Fruit fly (Drosophila melanogaster) whole organism, prepupa: ENCODE measurements around the gene CG5556.

ENCODE experiments used
- Blimp-1 ChIP-seq: fragments of 200-800 bp; sonication (Bioruptor generic); optimal IDR thresholded peaks from 3 replicates; lab custom pipeline; 2017; ENCODE audit warnings: missing biosample characterization, missing genetic modification characterization, mild to moderate bottlenecking, moderate library complexity, missing genetic modification reagents
- CG11902 ChIP-seq: fragments of 200-800 bp; sonication (Bioruptor generic); optimal IDR thresholded peaks from 3 replicates; lab custom pipeline; 2016; ENCODE audit warnings: missing biosample characterization, missing genetic modification characterization
- CG1621 ChIP-seq: fragments of 200-800 bp; sonication (Bioruptor generic); optimal IDR thresholded peaks from 3 replicates; lab custom pipeline; 2018; ENCODE audit warnings: missing biosample characterization, mild to moderate bottlenecking, missing genetic modification characterization
- CG16779 ChIP-seq: fragments of 200-800 bp; sonication (Bioruptor generic); optimal IDR thresholded peaks from 3 replicates; lab custom pipeline; 2017; ENCODE audit warnings: missing biosample characterization, mild to moderate bottlenecking, missing genetic modification characterization
- CG31627 ChIP-seq: fragments of 200-800 bp; sonication (Bioruptor generic); optimal IDR thresholded peaks from 3 replicates; lab custom pipeline; 2016; ENCODE audit warnings: missing biosample characterization, missing genetic modification characterization
- CG32006 ChIP-seq: fragments of 200-800 bp; sonication (Bioruptor generic); optimal IDR thresholded peaks from 3 replicates; lab custom pipeline; 2017; ENCODE audit warnings: missing biosample characterization, mild to moderate bottlenecking, missing genetic modification characterization
- CG3919 ChIP-seq: fragments of 200-800 bp; sonication (Bioruptor generic); optimal IDR thresholded peaks from 3 replicates; lab custom pipeline; 2016; ENCODE audit warnings: missing biosample characterization, missing genetic modification characterization
- CG4318 ChIP-seq: fragments of 200-800 bp; sonication (Bioruptor generic); optimal IDR thresholded peaks from 3 replicates; lab custom pipeline; 2017; ENCODE audit warnings: missing biosample characterization, mild to moderate bottlenecking, missing genetic modification characterization
- CG6163 ChIP-seq: fragments of 200-800 bp; sonication (Bioruptor generic); IDR thresholded peaks from 3 replicates; pipeline ENCODE4 v1.3.6; 2022; ENCODE audit warnings: missing biosample characterization, missing genetic modification characterization
- CG6276 ChIP-seq: fragments of 200-800 bp; sonication (Bioruptor generic); optimal IDR thresholded peaks from 2 replicates; lab custom pipeline; 2017; ENCODE audit warnings: missing biosample characterization, mild to moderate bottlenecking, missing genetic modification characterization
- CG6808 ChIP-seq: fragments of 200-800 bp; sonication (Bioruptor generic); optimal IDR thresholded peaks from 3 replicates; lab custom pipeline; 2017; ENCODE audit warnings: missing biosample characterization, missing genetic modification characterization, mild to moderate bottlenecking, moderate library complexity, missing genetic modification reagents
- Eip75B ChIP-seq: fragments of 200-800 bp; sonication (Bioruptor generic); optimal IDR thresholded peaks from 3 replicates; lab custom pipeline; 2016; ENCODE audit warnings: missing biosample characterization, missing genetic modification characterization
- Eip78C ChIP-seq: fragments of 200-800 bp; sonication (Bioruptor generic); peaks from one replicate; lab custom pipeline; 2016; ENCODE audit warnings: missing biosample characterization, missing genetic modification characterization
- Eip93F ChIP-seq: fragments of 200-800 bp; sonication (Bioruptor generic); optimal IDR thresholded peaks from 2 replicates; lab custom pipeline; 2016; ENCODE audit warnings: missing biosample characterization, mild to moderate bottlenecking, missing genetic modification characterization
- Ets21C ChIP-seq: fragments of 200-800 bp; sonication (Bioruptor generic); optimal IDR thresholded peaks from 3 replicates; lab custom pipeline; 2016; ENCODE audit warnings: missing biosample characterization, missing genetic modification characterization
- Hr38 ChIP-seq: sonication (Bioruptor generic); optimal IDR thresholded peaks from 2 replicates; lab custom pipeline; 2016; ENCODE audit warnings: missing biosample characterization, missing genetic modification characterization
- Hr39 ChIP-seq: fragments of 200-800 bp; sonication (Bioruptor generic); optimal IDR thresholded peaks from 2 replicates; lab custom pipeline; 2016; ENCODE audit warnings: missing biosample characterization, missing genetic modification characterization
- Hr4 ChIP-seq: fragments of 200-800 bp; sonication (Bioruptor generic); optimal IDR thresholded peaks from 3 replicates; lab custom pipeline; 2016; ENCODE audit warnings: missing biosample characterization, missing genetic modification characterization
- Lpt ChIP-seq: fragments of 200-800 bp; sonication (Bioruptor generic); optimal IDR thresholded peaks from 3 replicates; lab custom pipeline; 2016; ENCODE audit warnings: missing biosample characterization, missing genetic modification characterization
- OdsH ChIP-seq: fragments of 200-800 bp; sonication (Bioruptor generic); optimal IDR thresholded peaks from 3 replicates; lab custom pipeline; 2016; ENCODE audit warnings: missing biosample characterization, missing genetic modification characterization
- Smox ChIP-seq: fragments of 200-800 bp; sonication (Bioruptor generic); optimal IDR thresholded peaks from 3 replicates; lab custom pipeline; 2016; ENCODE audit warnings: missing biosample characterization, missing genetic modification characterization
- Sox102F ChIP-seq: fragments of 200-800 bp; sonication (Bioruptor generic); optimal IDR thresholded peaks from 2 replicates; lab custom pipeline; 2016; ENCODE audit warnings: missing biosample characterization, mild to moderate bottlenecking, missing genetic modification characterization
- Sox15 ChIP-seq: fragments of 200-800 bp; sonication (Bioruptor generic); optimal IDR thresholded peaks from 3 replicates; lab custom pipeline; 2016; ENCODE audit warnings: missing biosample characterization, missing genetic modification characterization
- achi ChIP-seq: fragments of 200-800 bp; sonication (Bioruptor generic); optimal IDR thresholded peaks from 3 replicates; lab custom pipeline; 2016; ENCODE audit warnings: missing biosample characterization, missing genetic modification characterization
- acj6 ChIP-seq: fragments of 200-800 bp; sonication (Bioruptor generic); optimal IDR thresholded peaks from 3 replicates; lab custom pipeline; 2016; ENCODE audit warnings: missing biosample characterization, missing genetic modification characterization
- dsx ChIP-seq: fragments of 200-800 bp; optimal IDR thresholded peaks from 3 replicates; lab custom pipeline; 2019; ENCODE audit warnings: missing biosample characterization, mild to moderate bottlenecking, missing genetic modification characterization, moderate library complexity; ENCODE audit not compliant: poor library complexity, severe bottlenecking
- eg ChIP-seq: fragments of 200-800 bp; sonication (Bioruptor generic); IDR thresholded peaks from 3 replicates; pipeline ENCODE4 v1.3.6; 2022; ENCODE audit warnings: missing biosample characterization, missing genetic modification characterization
- fd59A ChIP-seq: fragments of 200-800 bp; sonication (Bioruptor generic); optimal IDR thresholded peaks from 2 replicates; lab custom pipeline; 2017; ENCODE audit warnings: missing biosample characterization, mild to moderate bottlenecking, missing genetic modification characterization, missing genetic modification reagents
- pdm3 ChIP-seq: fragments of 200-800 bp; sonication (Bioruptor generic); optimal IDR thresholded peaks from 3 replicates; lab custom pipeline; 2016; ENCODE audit warnings: missing biosample characterization, missing genetic modification characterization
- salr ChIP-seq, 2 experiments: fragments of 200-800 bp; sonication (Bioruptor generic); optimal IDR thresholded peaks; 3 replicates each; lab custom pipeline; 2016 to 2018; ENCODE audit warnings: missing biosample characterization in 2 of 2, missing genetic modification characterization in 2 of 2, mild to moderate bottlenecking in 1 of 2
- spab ChIP-seq: fragments of 200-800 bp; sonication (Bioruptor generic); optimal IDR thresholded peaks from 2 replicates; lab custom pipeline; 2017; ENCODE audit warnings: missing biosample characterization, mild to moderate bottlenecking, missing genetic modification characterization, missing genetic modification reagents
- ss ChIP-seq, 2 experiments: fragments of 200-800 bp; sonication (Bioruptor generic); optimal IDR thresholded peaks; 2 replicates in 1 of 2; 3 replicates in 1 of 2; lab custom pipeline; 2017 to 2018; ENCODE audit warnings: mild to moderate bottlenecking in 2 of 2, missing biosample characterization in 2 of 2, missing genetic modification characterization in 2 of 2, moderate library complexity in 1 of 2
- svp ChIP-seq: fragments of 200-800 bp; sonication (Bioruptor generic); peaks from one replicate; lab custom pipeline; 2016; ENCODE audit warnings: missing biosample characterization, missing genetic modification characterization
- topi ChIP-seq: fragments of 200-800 bp; sonication (Bioruptor generic); optimal IDR thresholded peaks from 3 replicates; lab custom pipeline; 2016; ENCODE audit warnings: missing biosample characterization, missing genetic modification characterization
- vri ChIP-seq: fragments of 200-800 bp; sonication (Bioruptor generic); optimal IDR thresholded peaks from 3 replicates; lab custom pipeline; 2016; ENCODE audit warnings: missing biosample characterization, mild to moderate bottlenecking, missing genetic modification characterization

CG5556 gene

dm6 chr2L:1346034-1346433, 6.6 kb downstream of the CG5556 start:
- no peak for TF ChIP-seq topi (GFP tag; lab: Kevin White, UChicago)
- no peak for TF ChIP-seq Lpt (GFP tag; lab: Kevin White, UChicago)
- no peak for TF ChIP-seq CG1621
- TF ChIP-seq CG11902 (GFP tag; lab: Kevin White, UChicago), result no peak
- TF ChIP-seq Sox102F, result no peak
- TF ChIP-seq svp (GFP tag; lab: Kevin White, UChicago), result no peak
- no peak for TF ChIP-seq Sox15 (GFP tag; lab: Kevin White, UChicago)
- TF ChIP-seq Ets21C (GFP tag; lab: Kevin White, UChicago), result no peak
- no peak for TF ChIP-seq fd59A (GFP tag; lab: Kevin White, UChicago)
- TF ChIP-seq Smox (GFP tag; lab: Kevin White, UChicago), result no peak
- no peak for TF ChIP-seq CG4318 (GFP tag; lab: Kevin White, UChicago)
- TF ChIP-seq pdm3, result no peak
- TF ChIP-seq, all 60 proteins: peak for 0

- TF ChIP-seq Sox102F (no peak), OdsH (no peak), CG6163 (GFP tag; lab: Robert Waterston, UW) (no peak), vri (no peak), CG3919 (GFP tag; lab: Kevin White, UChicago) (no peak), CG16779 (tag; lab: Kevin White, UChicago) (no peak), Ets21C (GFP tag; lab: Kevin White, UChicago) (no peak), dsx (GFP tag; lab: Kevin White, UChicago) (no peak), Smox (GFP tag; lab: Kevin White, UChicago) (no peak), Hr39 (GFP tag; lab: Kevin White, UChicago) (no peak), Hr4 (GFP tag; lab: Kevin White, UChicago) (no peak), Eip75B (GFP tag; lab: Kevin White, UChicago) (no peak), svp (GFP tag; lab: Kevin White, UChicago) (no peak), salr (GFP tag; optimal IDR thresholded peaks at IDR 0.05; lab: Kevin White, UChicago) (no peak), spab (GFP tag; lab: Kevin White, UChicago) (no peak), CG4318 (GFP tag; lab: Kevin White, UChicago) (no peak), Eip93F (no peak)
Measured at dm6 chr2L:1344071-1344470, 8.6 kb downstream of the CG5556 start, which contains the start of the genes CG33922 and Cdlc2. CG33922 (minus strand) TSS chr2L:1344171. Cdlc2 (plus strand) TSS chr2L:1344400.

dm6 chr2L:1341995-1342394, 10.7 kb downstream of the CG5556 start, which contains the start of gene CG33923:
CG33923 (minus strand) TSS chr2L:1342095.
- no peak for TF ChIP-seq CG6276 (GFP tag; lab: Kevin White, UChicago)
- TF ChIP-seq CG31627 (GFP tag; lab: Kevin White, UChicago), result no peak
- no peak for TF ChIP-seq Lpt (GFP tag; lab: Kevin White, UChicago)
- no peak for TF ChIP-seq eg (GFP tag; lab: Robert Waterston, UW)
- TF ChIP-seq fd59A (GFP tag; lab: Kevin White, UChicago), result no peak
- TF ChIP-seq salr (GFP tag; optimal IDR thresholded peaks at IDR 0.05; lab: Kevin White, UChicago), result no peak
- no peak for TF ChIP-seq Eip78C (GFP tag; lab: Kevin White, UChicago)
- no peak for TF ChIP-seq CG3919 (GFP tag; lab: Kevin White, UChicago)
- TF ChIP-seq achi (GFP tag; lab: Kevin White, UChicago), result no peak
- no peak for TF ChIP-seq acj6 (GFP tag; lab: Kevin White, UChicago)
- no peak for TF ChIP-seq Hr39 (GFP tag; lab: Kevin White, UChicago)
- no peak for TF ChIP-seq CG6808 (GFP tag; lab: Kevin White, UChicago)
- TF ChIP-seq Hr38, result no peak
- TF ChIP-seq ss (GFP tag; optimal IDR thresholded peaks at IDR 0.05; lab: Kevin White, UChicago), result no peak
- no peak for TF ChIP-seq Hr4 (GFP tag; lab: Kevin White, UChicago)
- no peak for TF ChIP-seq Blimp-1 (GFP tag; lab: Kevin White, UChicago)
- TF ChIP-seq Sox102F, result no peak
- TF ChIP-seq Eip75B (GFP tag; lab: Kevin White, UChicago), result no peak
- no peak for TF ChIP-seq CG32006
